Fruit fly (Drosophila melanogaster): ENCODE data around the gene Ublcp1.

dm6 chr3R:23043690-23044089, 17.6 kb upstream of the Ublcp1 start, which contains the start of gene CG13837:
- TF ChIP-seq Sin3A (optimal IDR thresholded peaks at IDR 0.05) (no peak), ttk (optimal IDR thresholded peaks at IDR 0.05) (no peak), insv (optimal IDR thresholded peaks at IDR 0.05) (no peak), h (optimal IDR thresholded peaks at IDR 0.05) (no peak)
